Fruit fly (Drosophila melanogaster) Kc167 (cell line): ENCODE data around the gene Skel.

ENCODE experiments used
- Myc ChIP-seq: fragments of >200 bp; optimal IDR thresholded peaks from 2 replicates; lab custom pipeline; 2017; ENCODE audit warnings: missing external identifiers
- h ChIP-seq: fragments of >200 bp; optimal IDR thresholded peaks from 3 replicates; lab custom pipeline; 2018; ENCODE audit warnings: missing external identifiers
- insv ChIP-seq: fragments of >200 bp; optimal IDR thresholded peaks from 3 replicates; lab custom pipeline; 2018; ENCODE audit warnings: missing external identifiers
- psq ChIP-seq: fragments of >200 bp; optimal IDR thresholded peaks from 2 replicates; lab custom pipeline; 2017; ENCODE audit warnings: missing external identifiers
- ttk ChIP-seq: sonication (Bioruptor generic); optimal IDR thresholded peaks from 2 replicates; lab custom pipeline; 2017; ENCODE audit warnings: missing external identifiers

- TF ChIP-seq psq (no peak), Myc (lab: Kevin White, UChicago) (no peak), h (lab: Kevin White, UChicago) (no peak), ttk (lab: Kevin White, UChicago) (no peak), insv (lab: Kevin White, UChicago) (no peak)
These were observed 9.6 kb downstream of the Skel start, which contains the start of the genes pug, CG14683 and CG46459 for dm6 chr3R:10696371-10696777.
